Fruit fly (Drosophila melanogaster) whole organism, wandering third instar larva: ENCODE data around the gene CG10650.

Experiments
- Abd-B ChIP-seq: fragments of >200 bp; optimal IDR thresholded peaks from 2 replicates; lab custom pipeline; 2017; ENCODE audit warnings: missing biosample characterization, missing genetic modification characterization
- CG32264 ChIP-seq: fragments of 200-800 bp; sonication (Bioruptor generic); optimal IDR thresholded peaks from 2 replicates; lab custom pipeline; 2016; ENCODE audit warnings: missing biosample characterization, missing genetic modification characterization
- CG9705 ChIP-seq: fragments of 200-800 bp; sonication (Bioruptor generic); optimal IDR thresholded peaks from 2 replicates; lab custom pipeline; 2018; ENCODE audit warnings: missing biosample characterization, mild to moderate bottlenecking, missing genetic modification characterization
- CrebA ChIP-seq: fragments of 200-800 bp; sonication (Bioruptor generic); optimal IDR thresholded peaks from 2 replicates; lab custom pipeline; 2016; ENCODE audit warnings: missing biosample characterization, mild to moderate bottlenecking, missing genetic modification characterization, borderline replicate concordance
- Dif ChIP-seq: fragments of 200-275, 200-300 bp; sonication (Bioruptor generic); optimal IDR thresholded peaks from 2 replicates; lab custom pipeline; 2018; ENCODE audit warnings: missing biosample characterization, missing genetic modification characterization; ENCODE audit not compliant: partially characterized antibody
- GATAd ChIP-seq: sonication (Bioruptor generic); optimal IDR thresholded peaks from 2 replicates; lab custom pipeline; 2016; ENCODE audit warnings: missing biosample characterization, missing genetic modification characterization
- HLH106 ChIP-seq: fragments of 200-800 bp; optimal IDR thresholded peaks from 3 replicates; lab custom pipeline; 2019; ENCODE audit warnings: missing biosample characterization, mild to moderate bottlenecking, missing genetic modification characterization, moderate library complexity
- Hnf4 ChIP-seq: fragments of 200-800 bp; sonication (Bioruptor generic); optimal IDR thresholded peaks from 2 replicates; lab custom pipeline; 2016; ENCODE audit warnings: missing biosample characterization, mild to moderate bottlenecking, missing genetic modification characterization
- Hr78 ChIP-seq: fragments of >200 bp; optimal IDR thresholded peaks from 2 replicates; lab custom pipeline; 2017; ENCODE audit warnings: missing biosample characterization, missing genetic modification characterization
- Jra ChIP-seq: sonication (Bioruptor generic); optimal IDR thresholded peaks from 2 replicates; lab custom pipeline; 2016; ENCODE audit warnings: missing biosample characterization, missing genetic modification characterization
- Mio ChIP-seq: sonication (Bioruptor generic); optimal IDR thresholded peaks from 2 replicates; lab custom pipeline; 2016; ENCODE audit warnings: missing biosample characterization, missing genetic modification characterization
- OdsH ChIP-seq: fragments of 200-800 bp; sonication (Bioruptor generic); optimal IDR thresholded peaks from 2 replicates; lab custom pipeline; 2016; ENCODE audit warnings: missing biosample characterization, mild to moderate bottlenecking, missing genetic modification characterization
- Rel ChIP-seq, 2 experiments: fragments of 200-800 bp; sonication (Bioruptor generic) in 1 of 2; optimal IDR thresholded peaks; 2 replicates in 1 of 2; 3 replicates in 1 of 2; lab custom pipeline; 2016 to 2019; ENCODE audit warnings: mild to moderate bottlenecking in 2 of 2, missing biosample characterization in 2 of 2, missing genetic modification characterization in 2 of 2, moderate library complexity in 1 of 2
- Sp1 ChIP-seq: fragments of 200-800 bp; sonication (Bioruptor generic); optimal IDR thresholded peaks from 3 replicates; lab custom pipeline; 2019; ENCODE audit warnings: missing biosample characterization, mild to moderate bottlenecking, missing genetic modification characterization, moderate library complexity
- Vsx2 ChIP-seq: fragments of 200-300, 225-300 bp; sonication (Bioruptor generic); optimal IDR thresholded peaks from 2 replicates; lab custom pipeline; 2018; ENCODE audit warnings: missing biosample characterization, missing genetic modification characterization; ENCODE audit not compliant: partially characterized antibody
- br ChIP-seq: fragments of 200-800 bp; sonication (Bioruptor generic); optimal IDR thresholded peaks from 2 replicates; lab custom pipeline; 2016; ENCODE audit warnings: missing biosample characterization, missing genetic modification characterization
- brk ChIP-seq: fragments of 200-800 bp; sonication (Bioruptor generic); optimal IDR thresholded peaks from 2 replicates; lab custom pipeline; 2016; ENCODE audit warnings: missing biosample characterization, mild to moderate bottlenecking, missing genetic modification characterization
- dl ChIP-seq, 2 experiments: fragments of 175-275, 200-275 bp in 1 of 2; fragments of 200-275 bp in 1 of 2; sonication (Bioruptor generic); optimal IDR thresholded peaks; lab custom pipeline; 2018; ENCODE audit warnings: mild to moderate bottlenecking in 2 of 2, missing biosample characterization in 2 of 2, missing genetic modification characterization in 2 of 2, moderate library complexity in 2 of 2; ENCODE audit not compliant: partially characterized antibody in 2 of 2, insufficient read depth in 1 of 2
- dmrt93B ChIP-seq: fragments of 200-800 bp; sonication (Bioruptor generic); optimal IDR thresholded peaks from 2 replicates; lab custom pipeline; 2018; ENCODE audit warnings: missing biosample characterization, mild to moderate bottlenecking, missing genetic modification characterization
- dsf ChIP-seq: sonication (Bioruptor generic); optimal IDR thresholded peaks from 2 replicates; lab custom pipeline; 2016; ENCODE audit warnings: missing biosample characterization, missing genetic modification characterization, borderline replicate concordance
- ey ChIP-seq: fragments of 200-800 bp; sonication (Bioruptor generic); optimal IDR thresholded peaks from 2 replicates; lab custom pipeline; 2016; ENCODE audit warnings: missing biosample characterization, missing genetic modification characterization
- foxo ChIP-seq, 2 experiments: fragments of 200-800 bp; sonication (Bioruptor generic); optimal IDR thresholded peaks; 2 replicates in 1 of 2; 3 replicates in 1 of 2; lab custom pipeline; 2016 to 2017; ENCODE audit warnings: missing biosample characterization in 2 of 2, missing genetic modification characterization in 2 of 2
- fru ChIP-seq: fragments of 200-800 bp; sonication (Bioruptor generic); optimal IDR thresholded peaks from 3 replicates; lab custom pipeline; 2016; ENCODE audit warnings: missing biosample characterization, mild to moderate bottlenecking, missing genetic modification characterization
- h ChIP-seq: fragments of 200-800 bp; sonication (Bioruptor generic); optimal IDR thresholded peaks from 3 replicates; lab custom pipeline; 2016; ENCODE audit warnings: missing biosample characterization, mild to moderate bottlenecking, missing genetic modification characterization
- jim ChIP-seq: fragments of 175-275, 200-325 bp; sonication (Bioruptor generic); optimal IDR thresholded peaks from 2 replicates; lab custom pipeline; 2016; ENCODE audit warnings: missing biosample characterization, mild to moderate bottlenecking, missing genetic modification characterization
- pan ChIP-seq: fragments of >200 bp; optimal IDR thresholded peaks from 2 replicates; lab custom pipeline; 2017
- psq ChIP-seq: fragments of 200-800 bp; sonication (Bioruptor generic); optimal IDR thresholded peaks from 3 replicates; lab custom pipeline; 2017; ENCODE audit warnings: missing biosample characterization, mild to moderate bottlenecking, missing genetic modification characterization, moderate library complexity
- rgr ChIP-seq: fragments of 200-800 bp; sonication (Bioruptor generic); optimal IDR thresholded peaks from 3 replicates; lab custom pipeline; 2016; ENCODE audit warnings: missing biosample characterization, mild to moderate bottlenecking, missing genetic modification characterization
- sage ChIP-seq: fragments of 200-800 bp; sonication (Bioruptor generic); optimal IDR thresholded peaks from 2 replicates; lab custom pipeline; 2016; ENCODE audit warnings: missing biosample characterization, mild to moderate bottlenecking, missing genetic modification characterization
- sv ChIP-seq: fragments of 200-800 bp; sonication (Bioruptor generic); optimal IDR thresholded peaks from 3 replicates; lab custom pipeline; 2016; ENCODE audit warnings: missing biosample characterization, missing genetic modification characterization
- tai ChIP-seq: sonication (Bioruptor generic); optimal IDR thresholded peaks from 2 replicates; lab custom pipeline; 2016; ENCODE audit warnings: missing biosample characterization, missing genetic modification characterization
- woc ChIP-seq: sonication (Bioruptor generic); optimal IDR thresholded peaks from 2 replicates; lab custom pipeline; 2016; ENCODE audit warnings: missing biosample characterization, mild to moderate bottlenecking, missing genetic modification characterization

Gene CG10650

dm6 chr2L:19014881-19015366 lies 19.2 kb upstream of the CG10650 start:
- TF ChIP-seq dmrt93B (GFP tag; lab: Kevin White, UChicago) (no peak), Vsx2 (GFP tag; lab: Kevin White, UChicago) (peak; percentile 13), CrebA (GFP tag; lab: Kevin White, UChicago) (no peak), Abd-B (GFP tag; lab: Kevin White, UChicago) (no peak)

DNA sequence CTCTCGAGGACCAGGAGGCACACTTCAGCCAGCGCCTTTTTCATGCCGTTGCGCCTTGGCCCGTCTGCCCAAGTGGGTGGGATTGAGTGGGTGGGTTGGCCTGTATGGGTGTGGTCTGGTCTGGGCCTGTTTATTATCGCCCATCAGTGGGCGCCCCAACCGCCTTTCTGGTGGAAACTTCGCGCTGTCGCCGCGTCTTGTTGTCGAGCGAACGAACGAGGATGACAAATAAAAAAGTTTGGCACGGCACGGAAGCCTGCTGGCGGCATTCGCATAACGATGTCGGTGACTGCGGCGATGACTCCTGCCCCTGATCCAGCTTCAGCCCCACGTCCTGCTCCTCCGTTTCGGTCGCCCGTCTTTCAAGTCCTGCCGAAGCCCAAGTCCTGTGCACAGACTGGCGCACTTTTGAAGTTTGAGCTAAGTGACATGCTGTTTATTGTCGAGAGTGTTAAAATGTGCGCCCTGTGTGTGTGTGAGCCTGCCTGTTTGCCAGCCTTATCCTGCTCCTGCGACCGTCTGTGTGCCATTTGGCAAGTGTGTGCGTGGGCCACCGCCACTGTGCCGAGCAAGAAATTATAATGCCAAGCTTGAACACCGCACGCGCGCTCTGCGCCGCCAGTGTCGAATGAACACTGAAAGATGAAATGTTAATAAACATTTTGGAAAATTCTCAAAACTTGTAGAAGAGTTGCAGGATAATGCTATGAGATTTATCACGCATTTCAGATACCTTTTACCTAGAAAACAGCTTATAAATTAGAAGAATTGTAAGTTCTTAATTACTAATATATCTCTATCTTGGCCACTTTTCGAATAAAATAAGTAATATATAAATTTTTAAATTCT lies 18.5 kb upstream of the CG10650 start:
- TF ChIP-seq CG9705: peak; percentile 2
- TF ChIP-seq Dif (GFP tag; lab: Kevin White, UChicago): no peak
- TF ChIP-seq psq (GFP tag; lab: Kevin White, UChicago): peak; percentile 10
- peak; percentile 61 for TF ChIP-seq HLH106 (tag; lab: Kevin White, UChicago)
- TF ChIP-seq rgr (GFP tag; lab: Kevin White, UChicago): peak; percentile 14
- TF ChIP-seq h (GFP tag; lab: Kevin White, UChicago): peak; percentile 35
- peak; percentile 28 for TF ChIP-seq fru
- TF ChIP-seq Hnf4 (GFP tag; lab: Kevin White, UChicago): no peak
- no peak for TF ChIP-seq sage (GFP tag; lab: Kevin White, UChicago)
- TF ChIP-seq OdsH: peak; percentile 27
- TF ChIP-seq Hr78 (GFP tag; lab: Kevin White, UChicago): no peak
- peak; percentile 38 for TF ChIP-seq sv (GFP tag; lab: Kevin White, UChicago)
- TF ChIP-seq tai (GFP tag; lab: Kevin White, UChicago): no peak
- TF ChIP-seq br: peak; percentile 3
- TF ChIP-seq foxo (GFP tag; optimal IDR thresholded peaks at IDR 0.05; lab: Kevin White, UChicago): peak in 1 of 2 experiments; percentile 40
- TF ChIP-seq jim (GFP tag; lab: Kevin White, UChicago): no peak
- TF ChIP-seq dmrt93B (GFP tag; lab: Kevin White, UChicago): peak; percentile 39
- peak; percentile 67 for TF ChIP-seq Sp1 (GFP tag; lab: Kevin White, UChicago)

DNA sequence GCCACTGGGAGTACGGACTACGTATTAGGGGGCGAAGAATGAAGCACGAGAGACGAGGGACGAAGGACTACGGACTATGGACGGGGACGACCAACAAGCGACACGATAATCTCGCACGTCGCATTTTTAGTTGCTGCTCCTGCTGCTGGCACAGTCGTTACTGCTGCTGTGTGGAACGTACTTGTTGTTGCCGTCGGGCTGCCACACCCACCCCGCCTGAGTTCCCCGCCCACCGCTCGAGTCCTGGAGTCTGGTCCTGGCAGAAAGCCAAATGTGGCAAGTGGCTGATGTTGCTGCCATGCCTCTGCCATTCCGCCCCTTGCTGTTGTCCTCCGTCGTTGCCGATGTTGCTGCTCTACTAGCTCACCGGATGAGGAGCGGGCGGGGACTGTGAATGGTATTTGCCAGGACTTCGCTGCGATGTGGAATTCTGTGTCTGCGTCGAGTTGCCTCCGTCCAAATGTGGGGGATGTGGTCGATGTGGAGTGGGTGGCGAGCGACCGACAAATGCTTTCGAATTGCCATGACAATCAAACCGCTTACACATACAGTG lies 17.1 kb upstream of the CG10650 start:
- TF ChIP-seq dl (GFP tag; optimal IDR thresholded peaks at IDR 0.05; lab: Kevin White, UChicago; ENCODE audit: insufficient read depth in 1 of 2, partially characterized antibody in 2 of 2): no peak
- no peak for TF ChIP-seq tai (GFP tag; lab: Kevin White, UChicago)
- TF ChIP-seq Mio: no peak
- no peak for TF ChIP-seq rgr (GFP tag; lab: Kevin White, UChicago)
- TF ChIP-seq ey (GFP tag; lab: Kevin White, UChicago): no peak
- TF ChIP-seq pan (lab: Kevin White, UChicago): no peak
- no peak for TF ChIP-seq psq (GFP tag; lab: Kevin White, UChicago)
- no peak for TF ChIP-seq Hnf4 (GFP tag; lab: Kevin White, UChicago)
- TF ChIP-seq br: no peak
- TF ChIP-seq CG32264 (GFP tag; lab: Kevin White, UChicago): no peak
- no peak for TF ChIP-seq Rel (GFP tag; optimal IDR thresholded peaks at IDR 0.05; lab: Kevin White, UChicago)
- no peak for TF ChIP-seq Rel (tag; optimal IDR thresholded peaks at IDR 0.05; lab: Kevin White, UChicago)
- no peak for TF ChIP-seq sage (GFP tag; lab: Kevin White, UChicago)
- no peak for TF ChIP-seq OdsH
- TF ChIP-seq CrebA (GFP tag; lab: Kevin White, UChicago): no peak
- TF ChIP-seq jim (GFP tag; lab: Kevin White, UChicago): no peak
- TF ChIP-seq dsf (GFP tag; lab: Kevin White, UChicago): no peak

DNA sequence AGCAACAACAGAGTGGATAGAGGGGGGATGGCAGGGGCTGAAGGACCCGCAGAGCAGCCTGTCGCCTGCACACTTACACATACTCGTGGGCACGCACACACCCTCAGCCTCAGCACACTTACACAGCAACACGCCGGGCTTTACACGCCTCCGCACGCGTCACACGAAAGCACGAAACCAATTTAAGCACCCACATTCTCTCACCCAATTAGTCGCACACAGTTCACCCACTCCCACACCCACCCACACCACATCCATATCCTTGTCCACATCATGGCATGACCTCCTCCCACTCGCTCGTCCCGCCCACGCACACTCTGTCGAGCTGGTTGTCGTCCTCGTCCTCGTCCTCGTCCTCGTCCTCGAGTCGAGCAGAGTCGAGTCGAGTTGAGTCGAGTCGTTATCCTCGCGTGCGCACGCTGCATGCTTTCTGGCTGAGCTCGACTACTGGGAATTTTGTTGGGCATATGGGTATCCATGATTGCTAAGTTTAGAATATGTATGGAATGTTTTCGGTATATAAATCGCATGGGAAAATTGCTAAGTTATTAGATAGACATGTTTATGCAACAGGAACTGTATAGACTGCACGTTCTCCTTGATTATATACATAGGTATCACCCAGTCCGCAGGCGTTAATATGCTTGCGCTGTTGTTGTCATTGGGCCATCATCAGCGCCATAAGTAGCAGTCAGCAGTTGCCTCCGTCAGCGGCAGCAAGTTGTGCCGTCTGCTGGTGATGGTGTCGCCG lies 16.3 kb upstream of the CG10650 start:
- peak; percentile 75 for TF ChIP-seq Sp1 (GFP tag; lab: Kevin White, UChicago)
- no peak for TF ChIP-seq dsf (GFP tag; lab: Kevin White, UChicago)
- TF ChIP-seq rgr (GFP tag; lab: Kevin White, UChicago): peak; percentile 73
- peak; percentile 61 for TF ChIP-seq OdsH
- TF ChIP-seq woc: peak; percentile 68
- TF ChIP-seq Rel (GFP tag; optimal IDR thresholded peaks at IDR 0.05; lab: Kevin White, UChicago): no peak
- TF ChIP-seq Rel (tag; optimal IDR thresholded peaks at IDR 0.05; lab: Kevin White, UChicago): no peak
- TF ChIP-seq dmrt93B (GFP tag; lab: Kevin White, UChicago): peak; percentile 52
- peak; percentile 25 for TF ChIP-seq brk (GFP tag; lab: Kevin White, UChicago)
- peak; percentile 84 for TF ChIP-seq fru
- no peak for TF ChIP-seq pan (lab: Kevin White, UChicago)
- peak in 1 of 2 experiments; percentile 77 for TF ChIP-seq foxo (GFP tag; optimal IDR thresholded peaks at IDR 0.05; lab: Kevin White, UChicago)
- peak; percentile 43 for TF ChIP-seq Hnf4 (GFP tag; lab: Kevin White, UChicago)
- peak; percentile 81 for TF ChIP-seq ey (GFP tag; lab: Kevin White, UChicago)
- TF ChIP-seq h (GFP tag; lab: Kevin White, UChicago): peak; percentile 80
- no peak for TF ChIP-seq GATAd (GFP tag; lab: Kevin White, UChicago)
- peak; percentile 74 for TF ChIP-seq HLH106 (tag; lab: Kevin White, UChicago)
- no peak for TF ChIP-seq Vsx2 (GFP tag; lab: Kevin White, UChicago)
- TF ChIP-seq sv (GFP tag; lab: Kevin White, UChicago): peak; percentile 66
- TF ChIP-seq Jra (GFP tag; lab: Kevin White, UChicago): peak; percentile 29
- TF ChIP-seq br: peak; percentile 76
- TF ChIP-seq psq (GFP tag; lab: Kevin White, UChicago): peak; percentile 48
- TF ChIP-seq, all 38 proteins: peak for 16
